Fruit fly (Drosophila melanogaster) whole organism, embryonic: Measurements from ENCODE around the gene CG15196.

Experiments used
- Antp ChIP-seq: fragments of 200-800 bp; sonication (Bioruptor generic); optimal IDR thresholded peaks from 3 replicates; lab custom pipeline; 2016; ENCODE audit warnings: missing biosample characterization, missing genetic modification characterization
- Awh ChIP-seq: fragments of 200-800 bp; sonication (Bioruptor generic); IDR thresholded peaks from 2 replicates; pipeline ENCODE4, ENCODE4 v1.3.6; 2022; ENCODE audit warnings: missing biosample characterization, missing genetic modification characterization
- Bteb2 ChIP-seq: fragments of 200-800 bp; sonication (Bioruptor generic); optimal IDR thresholded peaks from 2 replicates; lab custom pipeline; 2016; ENCODE audit warnings: missing biosample characterization, missing genetic modification characterization
- CG10267 ChIP-seq: fragments of 200-800 bp; sonication (Bioruptor generic); optimal IDR thresholded peaks from 2 replicates; lab custom pipeline; 2018; ENCODE audit warnings: missing biosample characterization, mild to moderate bottlenecking, missing genetic modification characterization, moderate library complexity
- CG11247 ChIP-seq: fragments of 200-800 bp; sonication (Bioruptor generic); IDR thresholded peaks from 2 replicates; pipeline ENCODE4 v1.3.6; 2022; ENCODE audit warnings: missing biosample characterization, missing genetic modification characterization
- CG11560 ChIP-seq: fragments of 200-800 bp; sonication (Bioruptor generic); IDR thresholded peaks from 3 replicates; pipeline ENCODE4 v1.3.6; 2022; ENCODE audit warnings: missing biosample characterization, missing genetic modification characterization
- CG11695 ChIP-seq: fragments of 200-800 bp; sonication (Bioruptor generic); IDR thresholded peaks from 3 replicates; pipeline ENCODE4 v1.3.6; 2022; ENCODE audit warnings: missing biosample characterization, missing genetic modification characterization
- CG12744 ChIP-seq: fragments of 200-800 bp; sonication (Bioruptor generic); optimal IDR thresholded peaks from 2 replicates; lab custom pipeline; 2016; ENCODE audit warnings: missing biosample characterization, missing genetic modification characterization
- CG15011 ChIP-seq: fragments of 200-800 bp; sonication (Bioruptor generic); optimal IDR thresholded peaks from 3 replicates; lab custom pipeline; 2018; ENCODE audit warnings: missing biosample characterization, mild to moderate bottlenecking, missing genetic modification characterization
- CG1529 ChIP-seq: fragments of 200-800 bp; sonication (Bioruptor generic); optimal IDR thresholded peaks from 3 replicates; lab custom pipeline; 2018; ENCODE audit warnings: missing biosample characterization, missing genetic modification characterization
- CG1602 ChIP-seq: fragments of 200-800 bp; sonication (Bioruptor generic); optimal IDR thresholded peaks from 3 replicates; lab custom pipeline; 2016; ENCODE audit warnings: missing biosample characterization, missing genetic modification characterization
- CG16779 ChIP-seq: fragments of 200-800 bp; sonication (Bioruptor generic); IDR thresholded peaks from 2 replicates; pipeline ENCODE4 v1.3.6; 2022; ENCODE audit warnings: missing biosample characterization, missing genetic modification characterization
- CG16815 ChIP-seq: fragments of 200-800 bp; sonication (Bioruptor generic); optimal IDR thresholded peaks from 3 replicates; lab custom pipeline; 2017; ENCODE audit warnings: missing biosample characterization, mild to moderate bottlenecking, missing genetic modification characterization
- CG17568 ChIP-seq: fragments of 200-800 bp; sonication (Bioruptor generic); optimal IDR thresholded peaks from 2 replicates; lab custom pipeline; 2018; ENCODE audit warnings: missing biosample characterization, mild to moderate bottlenecking, missing genetic modification characterization, moderate library complexity
- CG31388 ChIP-seq: fragments of 200-800 bp; sonication (Bioruptor generic); optimal IDR thresholded peaks from 2 replicates; lab custom pipeline; 2016; ENCODE audit warnings: missing biosample characterization, missing genetic modification characterization
- CG3407 ChIP-seq: fragments of 200-800 bp; sonication (Bioruptor generic); optimal IDR thresholded peaks from 2 replicates; lab custom pipeline; 2018; ENCODE audit warnings: missing biosample characterization, mild to moderate bottlenecking, missing genetic modification characterization
- CG42726 ChIP-seq: fragments of 200-800 bp; sonication (Bioruptor generic); IDR thresholded peaks from 2 replicates; pipeline ENCODE4 v1.3.6; 2022; ENCODE audit warnings: missing biosample characterization, missing genetic modification characterization; ENCODE audit not compliant: partially characterized antibody
- CG43689 ChIP-seq: fragments of 200-800 bp; sonication (Bioruptor generic); IDR thresholded peaks from 2 replicates; pipeline ENCODE4 v1.3.6; 2022; ENCODE audit warnings: missing biosample characterization, missing genetic modification characterization
- CG6272 ChIP-seq: fragments of 200-800 bp; sonication (Bioruptor generic); IDR thresholded peaks from 2 replicates; pipeline ENCODE4 v1.3.6; 2022; ENCODE audit warnings: missing biosample characterization, missing genetic modification characterization
- CG7963 ChIP-seq: fragments of 200-800 bp; sonication (Bioruptor generic); IDR thresholded peaks from 3 replicates; pipeline ENCODE4 v1.3.6; 2022; ENCODE audit warnings: missing biosample characterization, missing genetic modification characterization; ENCODE audit not compliant: partially characterized antibody
- CG8944 ChIP-seq: fragments of 200-800 bp; sonication (Bioruptor generic); optimal IDR thresholded peaks from 3 replicates; lab custom pipeline; 2016; ENCODE audit warnings: missing biosample characterization, missing genetic modification characterization
- Dad ChIP-seq: fragments of 200-800 bp; sonication (Bioruptor generic); optimal IDR thresholded peaks from 3 replicates; lab custom pipeline; 2016; ENCODE audit warnings: missing biosample characterization, missing genetic modification characterization
- E2f1 ChIP-seq: fragments of 200-800 bp; sonication (Bioruptor generic); IDR thresholded peaks from 2 replicates; pipeline ENCODE4 v1.3.6; 2022; ENCODE audit warnings: missing biosample characterization, missing genetic modification characterization
- HLH3B ChIP-seq: fragments of 200-800 bp; sonication (Bioruptor generic); IDR thresholded peaks from 2 replicates; pipeline ENCODE4 v1.3.6; 2022; ENCODE audit warnings: missing biosample characterization, missing genetic modification characterization
- Hey ChIP-seq: fragments of 200-800 bp; sonication (Bioruptor generic); optimal IDR thresholded peaks from 3 replicates; lab custom pipeline; 2018; ENCODE audit warnings: missing biosample characterization, mild to moderate bottlenecking, missing genetic modification characterization
- Hsf ChIP-seq: fragments of 200-800 bp; sonication (Bioruptor generic); optimal IDR thresholded peaks from 3 replicates; lab custom pipeline; 2016; ENCODE audit warnings: missing biosample characterization, missing genetic modification characterization
- Jarid2 ChIP-seq: fragments of 200-800 bp; sonication (Bioruptor generic); optimal IDR thresholded peaks from 3 replicates; lab custom pipeline; 2017; ENCODE audit warnings: mild to moderate bottlenecking, missing biosample characterization, missing genetic modification reagents, missing genetic modification characterization
- Kr ChIP-seq: fragments of 200-800 bp; sonication (Bioruptor generic); optimal IDR thresholded peaks from 2 replicates; lab custom pipeline; 2017; ENCODE audit warnings: missing biosample characterization, mild to moderate bottlenecking, missing genetic modification characterization
- Neu2 ChIP-seq: fragments of 200-800 bp; sonication (Bioruptor generic); optimal IDR thresholded peaks from 3 replicates; lab custom pipeline; 2016; ENCODE audit warnings: missing biosample characterization, missing genetic modification characterization, borderline replicate concordance
- Nf-YC ChIP-seq: fragments of 200-800 bp; optimal IDR thresholded peaks from 3 replicates; lab custom pipeline; 2019; ENCODE audit warnings: missing biosample characterization, mild to moderate bottlenecking, missing genetic modification characterization, moderate library complexity
- NfI ChIP-seq: fragments of 200-800 bp; sonication (Bioruptor generic); optimal IDR thresholded peaks from 3 replicates; lab custom pipeline; 2018; ENCODE audit warnings: missing biosample characterization, mild to moderate bottlenecking, missing genetic modification characterization, moderate library complexity
- Scr ChIP-seq: fragments of 200-800 bp; sonication (Bioruptor generic); IDR thresholded peaks from 2 replicates; pipeline ENCODE4 v1.3.6; 2022; ENCODE audit warnings: missing biosample characterization, missing genetic modification characterization; ENCODE audit not compliant: partially characterized antibody
- Ssrp ChIP-seq: fragments of 200-800 bp; sonication (Bioruptor generic); optimal IDR thresholded peaks from 2 replicates; lab custom pipeline; 2018; ENCODE audit warnings: missing biosample characterization, mild to moderate bottlenecking, missing genetic modification characterization, moderate library complexity
- Usf ChIP-seq: fragments of 200-800 bp; sonication (Bioruptor generic); optimal IDR thresholded peaks from 2 replicates; lab custom pipeline; 2017; ENCODE audit warnings: missing genotype, missing biosample characterization, missing genetic modification characterization
- ash1 ChIP-seq: fragments of 200-800 bp; sonication (Bioruptor generic); optimal IDR thresholded peaks from 2 replicates; lab custom pipeline; 2018; ENCODE audit warnings: missing biosample characterization, mild to moderate bottlenecking, missing genetic modification characterization
- bsh ChIP-seq, 2 experiments: fragments of 200-800 bp; sonication (Bioruptor generic); optimal IDR thresholded peaks; 2 replicates each; lab custom pipeline; 2017 to 2018; ENCODE audit warnings: mild to moderate bottlenecking in 2 of 2, missing biosample characterization in 2 of 2, missing genetic modification characterization in 2 of 2, moderate library complexity in 1 of 2
- grn ChIP-seq: fragments of 200-800 bp; sonication (Bioruptor generic); optimal IDR thresholded peaks from 3 replicates; lab custom pipeline; 2017; ENCODE audit warnings: missing biosample characterization, missing genetic modification characterization
- hkb ChIP-seq, 2 experiments: fragments of 200-800 bp in 1 of 2; fragments of >200 bp in 1 of 2; sonication (Bioruptor generic) in 1 of 2; IDR thresholded peaks in 1 of 2; optimal IDR thresholded peaks in 1 of 2; 2 replicates each; pipeline versions ENCODE4 v1.3.6 to Lab custom; 2017 to 2022; ENCODE audit warnings: missing biosample characterization in 1 of 2, missing genetic modification characterization in 1 of 2
- hth ChIP-seq: fragments of >200 bp; optimal IDR thresholded peaks from 2 replicates; lab custom pipeline; 2017; ENCODE audit warnings: inconsistent platforms
- nmo ChIP-seq: fragments of 200-800 bp; sonication (Bioruptor generic); optimal IDR thresholded peaks from 2 replicates; lab custom pipeline; 2018; ENCODE audit warnings: missing biosample characterization, mild to moderate bottlenecking, missing genetic modification characterization, moderate library complexity
- pb ChIP-seq: fragments of 200-800 bp; sonication (Bioruptor generic); optimal IDR thresholded peaks from 3 replicates; lab custom pipeline; 2016; ENCODE audit warnings: missing biosample characterization, missing genetic modification characterization
- pho ChIP-seq: fragments of 200-800 bp; sonication (Bioruptor generic); optimal IDR thresholded peaks from 2 replicates; lab custom pipeline; 2016; ENCODE audit warnings: missing biosample characterization, missing genetic modification characterization
- phol ChIP-seq: fragments of 200-800 bp; sonication (Bioruptor generic); optimal IDR thresholded peaks from 3 replicates; lab custom pipeline; 2018; ENCODE audit warnings: missing biosample characterization, mild to moderate bottlenecking, missing genetic modification characterization, moderate library complexity
- psq ChIP-seq: fragments of 200-800 bp; sonication (Bioruptor generic); optimal IDR thresholded peaks from 2 replicates; lab custom pipeline; 2017; ENCODE audit warnings: missing biosample characterization, missing genetic modification characterization
- rib ChIP-seq: fragments of 200-800 bp; sonication (Bioruptor generic); IDR thresholded peaks from 2 replicates; pipeline ENCODE4 v1.3.6; 2022; ENCODE audit warnings: missing biosample characterization, missing genetic modification characterization
- scrt ChIP-seq: fragments of 200-800 bp; sonication (Bioruptor generic); optimal IDR thresholded peaks from 2 replicates; lab custom pipeline; 2018; ENCODE audit warnings: missing biosample characterization, mild to moderate bottlenecking, missing genetic modification characterization, moderate library complexity
- slbo ChIP-seq: fragments of 200-800 bp; sonication (Bioruptor generic); IDR thresholded peaks from 2 replicates; pipeline ENCODE4 v1.3.6; 2022; ENCODE audit warnings: missing biosample characterization, missing genetic modification characterization
- stc ChIP-seq: fragments of 200-800 bp; sonication (Bioruptor generic); IDR thresholded peaks from 2 replicates; pipeline ENCODE4 v1.3.6; 2022; ENCODE audit warnings: missing biosample characterization, missing genetic modification characterization
- zen ChIP-seq: fragments of 200-800 bp; sonication (Bioruptor generic); optimal IDR thresholded peaks from 3 replicates; lab custom pipeline; 2018; ENCODE audit warnings: missing biosample characterization, mild to moderate bottlenecking, missing genetic modification characterization, moderate library complexity

Gene CG15196

dm6 chrX:11454189-11454882 is 44.6 kb downstream of the CG15196 start, which contains the start of the genes Evi5 and HP5 (continued):
- TF ChIP-seq CG12744, result no peak
- no peak for TF ChIP-seq ash1 (GFP tag; lab: Kevin White, UChicago)
- TF ChIP-seq scrt (GFP tag; lab: Kevin White, UChicago), result no peak
- peak; percentile 85 for TF ChIP-seq slbo (GFP tag; lab: Robert Waterston, UW)
- TF ChIP-seq hth (lab: Kevin White, UChicago), result no peak
- peak; percentile 61 for TF ChIP-seq Antp
- no peak for TF ChIP-seq Neu2 (GFP tag; lab: Kevin White, UChicago)
- 0 out of 2 replicates have a peak, but pooled peaks have one; percentile 46 for TF ChIP-seq CG42726 (GFP tag; lab: Robert Waterston, UW)
- TF ChIP-seq rib (GFP tag; lab: Robert Waterston, UW), result no peak
- TF ChIP-seq CG1602 (GFP tag; lab: Kevin White, UChicago), result peak; percentile 58
- no peak for TF ChIP-seq Hey (tag; lab: Kevin White, UChicago)
- peak; percentile 61 for TF ChIP-seq Scr (GFP tag; lab: Robert Waterston, UW)
- peak; percentile 57; the same call in 1 of the 3 replicates for TF ChIP-seq CG7963
- TF ChIP-seq Dad (GFP tag; lab: Kevin White, UChicago), result no peak
- no peak for TF ChIP-seq zen
- peak; percentile 45 for TF ChIP-seq pho (GFP tag; lab: Kevin White, UChicago)
- peak; percentile 64; the same call in 1 of the 2 replicates for TF ChIP-seq CG6272 (GFP tag; lab: Robert Waterston, UW)
- TF ChIP-seq Kr (GFP tag; lab: Kevin White, UChicago), result no peak
- TF ChIP-seq phol, result peak; percentile 63
- peak; percentile 24; the same call in 1 of the 2 replicates for TF ChIP-seq HLH3B (GFP tag; lab: Robert Waterston, UW)
- no peak for TF ChIP-seq CG31388 (GFP tag; lab: Kevin White, UChicago)
- TF ChIP-seq Hsf (GFP tag; lab: Kevin White, UChicago), result peak; percentile 55
- TF ChIP-seq nmo (GFP tag; lab: Kevin White, UChicago), result peak; percentile 79
- no peak for TF ChIP-seq CG3407 (GFP tag; lab: Kevin White, UChicago)
- no peak for TF ChIP-seq CG16779 (GFP tag; lab: Robert Waterston, UW)
- peak; percentile 51; the same call in 1 of the 2 replicates for TF ChIP-seq CG11247
- peak; percentile 12 for TF ChIP-seq NfI (GFP tag; lab: Kevin White, UChicago)
- peak; percentile 63 for TF ChIP-seq Jarid2 (GFP tag; lab: Kevin White, UChicago)
- TF ChIP-seq E2f1, result peak; percentile 40; the same call in 1 of the 2 replicates
- TF ChIP-seq CG43689 (GFP tag; lab: Robert Waterston, UW), result no peak
- TF ChIP-seq CG15011, result no peak
- no peak for TF ChIP-seq Bteb2 (GFP tag; lab: Kevin White, UChicago)
- TF ChIP-seq Nf-YC (tag; lab: Kevin White, UChicago), result peak; percentile 32
- TF ChIP-seq hkb (optimal IDR thresholded peaks at IDR 0.05; lab: Kevin White, UChicago), result no peak
- no peak for TF ChIP-seq hkb (GFP tag; IDR thresholded peaks at IDR 0.05; lab: Robert Waterston, UW)
- TF ChIP-seq bsh (GFP tag; optimal IDR thresholded peaks at IDR 0.05; lab: Kevin White, UChicago), result peak in 1 of 2 experiments; percentile 7
- TF ChIP-seq grn (GFP tag; lab: Kevin White, UChicago), result peak; percentile 36
- 0 out of 2 replicates have a peak, but pooled peaks have one; percentile 20 for TF ChIP-seq Awh (GFP tag; lab: Robert Waterston, UW)
- TF ChIP-seq Usf (GFP tag; lab: Kevin White, UChicago), result no peak
- peak; percentile 41 for TF ChIP-seq CG8944 (GFP tag; lab: Kevin White, UChicago)
- TF ChIP-seq CG10267, result peak; percentile 33
- TF ChIP-seq CG11560 (tag; lab: Robert Waterston, UW), result peak; percentile 63; the same call in 2 of the 3 replicates
- no peak for TF ChIP-seq CG1529 (GFP tag; lab: Kevin White, UChicago)
- no peak for TF ChIP-seq CG17568 (GFP tag; lab: Kevin White, UChicago)
- 0 out of 3 replicates have a peak, but pooled peaks have one; percentile 21 for TF ChIP-seq CG11695 (GFP tag; lab: Robert Waterston, UW)
- no peak for TF ChIP-seq CG16815 (GFP tag; lab: Kevin White, UChicago)
- TF ChIP-seq psq (GFP tag; lab: Kevin White, UChicago), result no peak
- peak; percentile 2 for TF ChIP-seq Ssrp (tag; lab: Kevin White, UChicago)
- TF ChIP-seq pb (GFP tag; lab: Kevin White, UChicago), result no peak
- no peak for TF ChIP-seq stc
